Worm (Caenorhabditis elegans) whole organism, young adult: Measurements from ENCODE around the gene lin-2.

Experiments used
- cebp-1 ChIP-seq, 2 experiments: fragments of 200-800 bp in 1 of 2; sonication (Bioruptor generic) in 1 of 2; sonication (generic microtip) in 1 of 2; IDR thresholded peaks in 1 of 2; optimal IDR thresholded peaks in 1 of 2; 2 replicates each; pipeline versions ENCODE4 v1.3.6 to Lab custom; 2017 to 2022; ENCODE audit warnings: missing compliant biosample characterization in 2 of 2, missing genetic modification characterization in 2 of 2, mild to moderate bottlenecking in 1 of 2, missing genetic modification reagents in 1 of 2, moderate library complexity in 1 of 2
- lin-54 ChIP-seq: fragments of 200-800 bp; sonication (Bioruptor generic); optimal IDR thresholded peaks from 2 replicates; lab custom pipeline; 2018; ENCODE audit warnings: mild to moderate bottlenecking, missing genetic modification characterization, missing compliant biosample characterization
- mxl-1 ChIP-seq: sonication (generic microtip); optimal IDR thresholded peaks from 2 replicates; lab custom pipeline; 2016; ENCODE audit warnings: missing genetic modification characterization, missing compliant biosample characterization

ce11 chrX:12367498-12367897, 46.3 kb downstream of the lin-2 start:
- TF ChIP-seq cebp-1 (GFP tag; IDR thresholded peaks at IDR 0.05; lab: Robert Waterston, UW) = 0 out of 2 replicates have a peak, but pooled peaks have one; percentile 45
- no peak for TF ChIP-seq cebp-1 (tag; optimal IDR thresholded peaks at IDR 0.05; lab: Kevin White, UChicago)
- TF ChIP-seq lin-54 = peak; percentile 27
- TF ChIP-seq mxl-1 (tag; lab: Kevin White, UChicago) = no peak
